Fruit fly (Drosophila melanogaster): Measurements from ENCODE around the gene rg.

DNA sequence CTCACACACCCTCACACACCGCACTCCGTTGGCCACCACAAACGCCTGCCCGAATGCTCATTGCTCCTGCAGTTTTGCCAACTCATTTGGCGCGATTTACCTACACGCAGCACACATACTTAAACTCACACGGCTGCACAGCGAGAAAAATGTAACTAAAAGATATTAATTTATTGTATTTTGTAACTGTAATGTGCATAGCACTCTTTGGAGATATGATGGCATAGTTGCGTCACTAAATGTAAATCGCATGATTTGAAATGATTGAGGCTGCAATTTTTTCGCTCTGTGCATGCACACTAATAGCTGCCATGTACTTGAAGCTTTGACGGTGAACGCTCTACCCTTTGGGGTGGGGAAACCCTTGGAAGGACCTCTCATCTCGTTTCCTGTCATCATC is 58.3 kb downstream of the rg start:
- TF ChIP-seq Abd-B (GFP tag; optimal IDR thresholded peaks at IDR 0.05) (no peak), dmrt93B (GFP tag; optimal IDR thresholded peaks at IDR 0.05) (no peak), psq (GFP tag; optimal IDR thresholded peaks at IDR 0.05) (no peak), lola (GFP tag; optimal IDR thresholded peaks at IDR 0.05) (no peak), Myc (optimal IDR thresholded peaks at IDR 0.05) (no peak), CrebA (GFP tag; optimal IDR thresholded peaks at IDR 0.05; ENCODE audit: borderline replicate concordance) (no peak), CG32264 (GFP tag; optimal IDR thresholded peaks at IDR 0.05) (no peak)

Measured in whole organism, wandering third instar larva.